Worm (Caenorhabditis elegans): Measurements from ENCODE around the gene C33G8.13.

ce11 chrV:7007307-7007706 lies 8.5 kb downstream of the C33G8.13 start, which contains the start of gene drd-10:
- TF ChIP-seq flt-1 (GFP tag; IDR thresholded peaks at IDR 0.05): no peak
- TF ChIP-seq ama-1 (optimal IDR thresholded peaks at IDR 0.05): no peak
- TF ChIP-seq pes-1 (GFP tag; IDR thresholded peaks at IDR 0.05): no peak
- TF ChIP-seq ets-7 (tag; optimal IDR thresholded peaks at IDR 0.05): no peak
- TF ChIP-seq scrt-1 (GFP tag; IDR thresholded peaks at IDR 0.05): no peak
